Fruit fly (Drosophila melanogaster) ovary, adult (tissue): ENCODE data around the gene JMJD5.

Experiments used
- CG17801 ChIP-seq: fragments of 200-800 bp; optimal IDR thresholded peaks from 2 replicates; lab custom pipeline; 2019; ENCODE audit warnings: missing biosample characterization, mild to moderate bottlenecking, missing genetic modification characterization, moderate library complexity; ENCODE audit not compliant: partially characterized antibody

JMJD5 gene

DNA sequence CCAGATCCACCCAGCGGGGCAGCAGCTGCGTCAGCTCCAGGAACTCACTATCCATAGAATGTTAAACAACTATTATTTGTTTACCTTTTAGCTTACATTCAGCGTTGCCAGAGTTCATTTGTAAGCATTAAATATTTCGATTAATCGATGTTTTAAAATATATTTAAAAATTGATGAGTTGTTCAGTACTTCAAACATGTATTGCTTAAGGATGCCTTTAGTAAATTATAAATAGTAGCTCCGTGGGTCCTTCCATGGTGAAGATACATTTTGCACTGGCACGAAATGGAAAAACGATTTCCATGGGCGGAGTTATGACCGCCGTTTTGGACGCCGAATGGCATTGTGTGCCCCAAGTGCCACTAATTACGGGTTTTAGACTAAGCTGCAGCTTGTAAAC, at the start of gene JMJD5, which contains the start of gene Gr61a:
Gene JMJD5, minus strand, starts transcription at position 101 of the 400 bp plus-strand sequence.
Gene Gr61a, plus strand, starts transcription at position 192 of the 400 bp plus-strand sequence.
- TF ChIP-seq CG17801 = no peak

DNA sequence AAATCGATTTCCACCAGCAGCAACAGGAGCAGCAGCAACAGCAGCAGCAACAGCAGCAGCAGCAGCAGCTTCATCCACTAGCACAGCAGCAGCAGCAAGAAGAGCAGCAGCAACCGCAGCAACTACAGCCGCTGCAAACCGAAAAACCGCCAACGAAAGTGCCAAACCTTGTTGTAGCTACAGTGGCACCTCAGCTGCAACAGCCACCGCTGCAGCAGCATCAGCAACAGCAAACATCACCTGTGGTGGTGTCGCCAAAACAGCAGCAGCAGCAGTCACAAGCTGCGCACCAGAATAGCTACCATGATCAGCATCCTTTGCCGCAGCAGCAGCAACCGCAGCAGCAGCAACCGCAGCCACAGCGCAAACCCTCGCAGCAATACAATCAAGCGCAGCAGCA, 47.2 kb upstream of the JMJD5 start:
- TF ChIP-seq CG17801 = no peak

DNA sequence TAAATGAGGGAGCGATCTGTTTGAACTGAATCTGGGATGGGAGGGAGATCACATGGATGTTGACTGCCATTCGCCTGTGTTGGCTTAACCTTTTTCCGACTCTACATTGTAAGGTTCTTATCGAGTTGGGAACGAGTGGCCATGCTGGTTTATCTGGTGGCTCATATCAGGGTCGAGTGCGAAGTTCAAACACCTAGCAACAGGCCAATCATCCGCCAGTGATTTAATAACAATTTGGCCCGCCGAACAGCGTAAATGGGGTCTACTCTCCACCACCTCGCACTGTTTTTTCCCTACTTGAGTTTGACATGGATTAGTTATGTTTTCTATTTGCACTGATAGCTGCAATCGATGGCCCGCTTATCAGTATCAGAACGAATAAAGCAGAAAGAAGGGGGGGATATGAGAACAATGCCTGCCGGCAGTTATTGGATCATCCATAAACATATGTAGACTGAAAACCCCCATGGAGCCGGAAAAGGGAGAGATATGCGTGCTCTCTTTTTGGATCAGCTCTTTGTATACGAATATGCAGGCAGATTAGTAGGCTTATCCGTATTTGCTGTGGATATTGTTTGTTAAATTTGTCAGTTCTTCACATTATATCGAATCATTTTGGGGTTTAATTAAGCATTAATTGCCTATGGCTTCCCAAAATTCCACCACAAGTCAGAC, 46.4 kb upstream of the JMJD5 start:
- TF ChIP-seq CG17801 = no peak

DNA sequence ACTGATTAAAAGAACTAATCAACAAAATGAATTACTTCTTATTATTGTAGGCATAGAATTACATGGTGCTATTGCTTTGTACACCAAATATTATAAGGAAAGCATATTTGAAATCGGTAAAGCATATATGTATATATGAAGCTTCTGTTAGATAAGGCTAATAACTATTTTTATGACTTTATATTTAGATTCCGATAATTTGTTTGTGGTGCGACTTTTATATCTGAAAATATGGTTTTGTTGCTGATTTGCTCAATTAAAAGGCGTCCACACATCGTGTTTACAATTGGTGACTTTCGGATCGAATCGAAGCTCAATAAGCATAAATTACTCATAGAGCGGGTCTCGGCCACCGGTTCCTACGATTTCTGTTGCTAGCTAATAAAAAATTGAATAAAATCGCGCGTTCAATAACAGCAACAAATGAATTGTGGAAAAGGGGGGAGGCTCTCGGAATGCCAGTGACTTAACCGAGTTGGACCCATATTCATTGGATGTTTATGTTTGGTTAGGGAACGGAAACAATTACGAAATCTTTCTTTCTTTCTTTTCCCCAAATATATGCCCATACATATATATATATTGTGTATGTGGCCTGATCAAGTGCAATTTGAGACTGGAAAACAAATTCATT, 44.6 kb upstream of the JMJD5 start:
- TF ChIP-seq CG17801 = no peak

DNA sequence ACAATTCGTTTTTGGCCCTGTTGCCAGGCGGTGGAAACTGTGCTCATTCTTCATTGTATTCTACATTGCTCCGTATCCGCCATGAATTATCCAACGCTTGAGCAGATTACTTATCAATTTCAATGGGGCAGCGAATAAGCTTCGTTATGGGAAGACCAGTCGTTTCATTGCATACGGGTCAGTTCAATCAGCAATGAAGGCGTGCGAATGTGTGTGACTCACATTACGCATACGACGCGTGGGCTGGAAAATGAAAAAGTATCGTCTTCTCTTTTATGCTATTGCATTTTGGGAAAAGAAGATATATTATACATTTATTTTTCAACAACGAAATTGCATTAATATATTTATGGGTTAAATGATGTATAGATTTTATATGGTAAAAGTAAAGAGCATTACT, 43.8 kb upstream of the JMJD5 start:
- TF ChIP-seq CG17801 = no peak

DNA sequence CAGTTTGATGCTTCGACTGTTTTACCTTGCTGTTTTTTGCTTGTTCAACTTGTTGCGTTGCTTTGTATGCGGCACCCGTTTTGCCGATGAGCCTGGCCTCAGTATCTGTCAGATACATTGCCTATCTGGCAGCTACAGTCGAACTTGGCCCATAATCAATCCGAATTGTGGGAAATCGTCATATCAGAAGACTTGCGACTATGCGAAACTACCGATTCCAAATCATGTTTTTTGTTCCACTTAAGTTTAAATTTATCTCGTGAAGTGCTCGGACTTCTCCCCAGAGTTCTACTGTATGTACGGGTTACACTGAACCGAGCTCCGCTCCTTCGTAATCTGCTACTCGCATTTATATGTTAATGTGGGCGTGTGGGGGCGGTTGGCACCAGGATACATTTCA, 43.1 kb upstream of the JMJD5 start:
- TF ChIP-seq CG17801 = no peak

DNA sequence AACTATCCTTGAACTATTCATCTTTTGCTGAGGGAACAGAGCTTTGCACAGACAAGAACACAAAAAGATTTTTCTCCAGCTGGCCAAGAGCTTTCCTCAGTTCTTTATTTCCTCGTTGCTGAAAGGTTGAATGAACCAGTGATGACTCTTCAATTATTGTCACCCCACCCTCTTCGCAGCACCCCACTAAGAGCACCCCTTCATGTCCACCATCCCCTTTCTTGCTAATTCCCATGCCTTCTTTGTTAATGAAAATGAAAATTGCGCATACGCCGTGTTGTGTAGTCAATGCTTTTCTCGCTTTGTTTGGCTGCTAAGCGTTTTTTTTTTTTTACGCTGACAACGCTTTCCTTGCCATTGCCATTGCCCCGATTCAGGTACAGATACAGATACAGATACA, 42.6 kb upstream of the JMJD5 start:
- no peak for TF ChIP-seq CG17801

DNA sequence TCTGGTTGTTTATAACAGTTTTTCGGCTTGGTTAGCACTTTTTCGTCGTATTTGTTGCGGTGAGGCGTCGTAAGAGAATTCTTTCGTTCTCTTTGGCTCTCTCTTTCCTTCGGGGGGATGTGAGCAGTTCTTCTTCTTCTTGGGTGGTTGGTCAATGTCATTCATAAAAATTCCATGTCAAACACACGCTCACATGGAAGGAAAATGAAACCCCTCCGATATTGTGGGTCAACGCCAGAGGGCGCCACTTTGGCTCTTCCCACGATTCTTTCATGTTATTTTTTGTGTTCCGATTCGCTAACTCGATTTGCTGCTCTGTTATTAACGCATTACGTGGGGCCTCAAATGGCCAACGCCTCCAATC, 41.7 kb upstream of the JMJD5 start:
- TF ChIP-seq CG17801 = no peak

DNA sequence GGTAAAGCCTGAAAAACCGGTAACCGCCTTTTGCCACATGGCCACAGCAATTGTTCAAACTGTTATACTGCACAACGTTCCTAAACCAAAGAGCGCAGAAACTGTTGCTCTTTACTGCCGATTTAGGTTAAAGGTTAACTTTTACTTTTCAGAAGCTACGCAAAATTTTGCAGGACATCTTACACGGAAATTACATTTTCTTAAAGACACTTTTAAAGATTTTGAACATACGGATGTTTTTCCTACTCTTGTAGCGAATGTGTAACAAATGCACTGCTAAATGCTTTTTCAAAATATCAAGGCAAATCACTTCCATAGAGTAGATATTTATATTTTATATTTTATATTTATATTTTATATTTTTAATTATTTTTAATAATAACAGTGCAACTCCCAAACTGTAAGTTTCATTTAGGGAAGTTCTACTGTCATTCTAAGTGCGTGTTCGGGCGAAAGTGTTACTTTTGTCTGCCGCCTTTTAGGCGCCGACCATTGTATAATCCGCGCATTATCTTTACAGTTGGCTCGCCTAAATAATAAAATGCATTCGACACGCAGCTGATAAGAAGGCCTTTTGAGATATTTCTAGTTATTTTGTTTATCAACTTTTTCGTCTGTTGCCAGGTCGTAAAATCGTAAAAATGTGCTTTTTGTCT, 41.2 kb upstream of the JMJD5 start:
- TF ChIP-seq CG17801 = no peak

DNA sequence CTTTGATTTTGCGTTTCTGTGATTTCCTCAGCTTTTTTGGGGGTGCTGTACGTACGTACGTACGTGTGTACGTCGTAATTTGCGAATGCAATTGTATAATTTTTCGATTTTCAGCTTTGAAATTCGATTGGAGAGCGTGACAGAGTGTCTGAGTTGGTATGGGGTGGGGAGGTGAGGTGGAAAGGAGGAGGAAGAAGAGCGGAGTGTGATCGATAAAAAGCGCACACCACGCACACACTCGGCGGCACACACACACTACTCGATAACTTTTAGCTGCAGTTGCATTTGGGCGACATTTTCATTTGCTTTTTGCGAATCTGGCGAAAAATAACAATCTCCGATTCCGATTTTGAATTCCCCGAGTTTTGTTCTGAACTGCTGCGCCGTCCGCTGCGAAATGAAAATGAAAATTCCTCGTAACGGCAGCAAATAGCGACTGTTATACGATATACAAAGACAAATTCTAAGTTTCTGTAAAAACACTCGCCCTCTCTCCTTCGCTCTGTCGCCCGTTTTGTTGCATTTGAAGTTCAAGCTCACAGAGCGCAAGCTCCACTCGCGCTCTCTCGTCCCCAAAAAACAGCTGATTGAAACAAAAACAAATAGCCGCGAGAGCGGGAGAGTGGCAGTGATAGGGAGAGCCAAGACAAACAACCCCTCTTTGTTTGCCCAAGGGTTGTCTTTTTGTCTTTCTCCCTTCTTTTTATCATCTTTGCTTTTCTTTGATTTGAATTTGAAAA, 40.5 kb upstream of the JMJD5 start, which contains the start of gene CG13907:
Gene CG13907, minus strand, starts transcription at position 518 of the 740 bp plus-strand sequence.
- no peak for TF ChIP-seq CG17801

DNA sequence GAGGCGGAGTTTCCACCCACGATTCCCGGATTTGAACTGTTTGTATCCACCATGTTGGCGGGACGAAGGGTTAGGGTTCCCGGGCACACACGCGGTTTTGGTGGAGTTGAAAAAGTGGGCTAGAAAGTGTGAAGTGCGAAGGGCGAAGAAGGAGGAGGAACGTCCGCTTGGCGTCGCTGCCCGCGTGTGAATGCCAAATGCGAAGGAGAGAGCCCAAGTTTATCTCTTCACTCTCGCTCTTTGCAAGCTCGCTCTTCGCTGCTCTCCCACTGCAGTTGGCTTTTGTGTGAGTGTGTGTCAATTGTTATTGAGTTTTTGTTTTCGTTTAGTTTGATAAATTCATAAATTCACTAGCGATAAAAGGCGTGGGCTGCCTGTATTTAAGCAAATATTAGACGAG, 39.7 kb upstream of the JMJD5 start:
- TF ChIP-seq CG17801 = peak; percentile 69

DNA sequence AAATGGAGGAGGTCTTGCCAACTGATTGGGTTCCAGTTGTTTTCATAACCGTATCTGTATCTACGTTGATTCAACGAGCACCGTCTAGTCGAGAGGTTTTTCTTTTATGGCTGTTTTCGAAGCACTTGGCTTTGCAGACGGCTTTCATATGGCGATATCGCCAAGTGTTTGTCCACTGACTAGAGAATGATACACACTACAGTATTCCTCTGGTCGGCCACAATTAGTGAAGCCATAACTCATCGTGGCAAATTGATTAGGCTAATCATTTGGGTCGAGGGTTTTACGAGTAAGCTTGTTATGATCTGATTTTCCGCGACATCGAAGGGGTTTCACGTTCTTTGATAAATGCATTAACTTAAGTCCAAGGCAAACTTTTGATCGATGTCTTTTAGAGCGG, 35.5 kb upstream of the JMJD5 start:
- no peak for TF ChIP-seq CG17801

DNA sequence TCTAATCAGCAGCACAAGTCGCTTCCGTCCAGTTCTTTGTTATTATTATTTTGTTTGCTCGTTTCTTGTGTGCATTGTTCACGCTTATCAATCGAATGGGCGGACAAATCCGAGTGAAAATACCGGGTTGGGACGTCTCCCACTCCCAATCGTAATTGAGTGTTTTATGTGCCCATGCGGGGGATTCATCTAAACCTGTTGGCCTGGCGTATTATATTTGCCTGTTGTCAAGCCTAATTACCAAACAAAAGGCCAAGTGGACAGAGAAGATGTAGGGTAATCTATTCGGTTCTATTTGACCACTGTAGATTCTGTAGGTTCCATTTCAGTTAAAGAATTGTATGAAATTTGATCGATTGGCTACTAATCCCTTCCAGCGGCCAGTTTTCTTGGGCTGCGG, 34.9 kb upstream of the JMJD5 start:
- TF ChIP-seq CG17801 = no peak

DNA sequence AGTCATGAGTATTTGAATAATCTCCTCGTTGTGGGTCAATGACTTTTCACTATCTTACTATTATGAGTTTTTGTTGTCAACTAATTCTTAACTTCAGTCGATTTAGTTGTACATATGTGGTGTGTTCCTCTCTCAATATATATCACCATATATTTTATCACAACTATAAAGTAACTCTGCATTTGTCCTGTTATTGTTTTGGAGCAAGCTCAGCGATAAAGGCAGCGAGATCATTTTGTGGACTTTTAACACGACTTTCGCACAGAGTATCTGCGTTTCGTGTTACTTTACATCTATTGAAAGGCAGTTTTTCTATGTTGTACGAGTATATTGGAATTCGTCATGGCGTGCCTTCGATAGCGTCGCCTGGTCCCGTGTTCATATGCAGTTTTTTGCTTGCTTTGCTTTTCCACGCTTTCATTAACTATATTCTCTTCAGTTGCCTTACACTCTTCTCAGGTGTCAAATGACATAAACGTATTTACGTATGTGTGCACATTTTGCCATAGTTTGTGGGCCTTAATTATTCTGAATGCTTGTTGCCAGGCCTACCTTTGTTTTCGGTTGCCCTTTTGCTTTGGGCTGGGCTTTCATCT, 34.4 kb upstream of the JMJD5 start:
- no peak for TF ChIP-seq CG17801

DNA sequence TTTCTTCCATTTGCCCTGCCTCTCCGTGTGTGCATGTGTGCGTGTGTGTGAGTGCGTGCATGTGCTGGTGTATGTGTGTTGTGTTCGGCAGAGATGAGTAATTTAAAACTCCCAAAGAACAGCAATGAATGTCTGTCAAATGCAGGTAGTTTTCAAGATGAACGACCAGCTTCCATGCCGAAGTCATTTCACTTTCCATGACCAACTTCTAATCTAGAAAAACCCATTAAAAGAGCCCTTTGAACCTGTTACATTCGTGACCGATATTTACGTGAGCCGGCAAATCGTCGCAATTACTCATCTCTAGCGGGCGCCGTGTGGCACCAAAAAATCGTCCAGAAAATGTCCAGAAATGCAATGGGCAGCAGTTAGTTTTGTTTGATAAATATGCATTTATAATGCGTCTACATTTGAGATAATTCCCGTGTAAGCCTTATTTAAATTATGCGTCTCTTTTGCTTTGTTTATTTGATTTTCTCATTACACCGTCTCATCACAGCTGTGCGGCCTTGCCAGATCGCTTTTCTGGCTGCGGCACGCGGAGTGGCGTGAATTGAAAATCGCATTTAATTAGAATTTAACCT, 31.3 kb upstream of the JMJD5 start:
- no peak for TF ChIP-seq CG17801

DNA sequence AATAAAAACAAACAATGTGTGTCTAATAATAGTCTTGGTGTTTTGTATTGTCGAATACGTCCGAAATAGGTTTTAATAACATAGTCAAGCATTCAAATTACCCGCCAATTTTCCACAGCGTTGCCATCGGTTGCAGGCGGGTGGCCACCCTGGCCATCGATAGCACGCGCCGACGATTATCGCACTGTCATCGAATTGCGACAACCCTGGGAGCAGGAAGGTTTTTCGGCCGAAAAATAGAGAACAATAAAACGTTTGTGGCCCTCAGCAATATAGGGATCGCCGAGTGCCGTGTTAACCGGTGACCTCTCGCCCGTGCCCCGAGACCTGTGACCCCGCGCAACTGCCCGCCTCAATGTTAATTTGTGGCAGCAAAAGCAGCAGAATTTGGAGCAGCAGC, 30.6 kb upstream of the JMJD5 start, which contains the start of gene Usp10:
Gene Usp10, plus strand, starts transcription at position 187 of the 400 bp plus-strand sequence.
- TF ChIP-seq CG17801 = no peak
